Fruit fly (Drosophila melanogaster) whole organism, embryonic: ENCODE measurements around the gene Prosbeta6.

ENCODE experiments used
- Awh ChIP-seq: fragments of 200-800 bp; sonication (Bioruptor generic); IDR thresholded peaks from 2 replicates; pipeline ENCODE4, ENCODE4 v1.3.6; 2022; ENCODE audit warnings: missing biosample characterization, missing genetic modification characterization
- BEAF-32 ChIP-seq: fragments of 200-800 bp; sonication (Bioruptor generic); optimal IDR thresholded peaks from 3 replicates; lab custom pipeline; 2017; ENCODE audit warnings: missing biosample characterization, missing genetic modification characterization, mild to moderate bottlenecking, moderate library complexity, missing genetic modification reagents
- C15 ChIP-seq: fragments of 200-800 bp; sonication (Bioruptor generic); IDR thresholded peaks from 3 replicates; pipeline ENCODE4 v1.3.6; 2022; ENCODE audit warnings: missing biosample characterization, missing genetic modification characterization
- CG10366 ChIP-seq: fragments of 200-800 bp; sonication (Bioruptor generic); IDR thresholded peaks from 2 replicates; pipeline ENCODE4 v1.3.6; 2022; ENCODE audit warnings: missing biosample characterization, missing genetic modification characterization
- CG11723 ChIP-seq: fragments of 200-800 bp; sonication (Bioruptor generic); optimal IDR thresholded peaks from 2 replicates; lab custom pipeline; 2017; ENCODE audit warnings: missing biosample characterization, mild to moderate bottlenecking, missing genetic modification characterization
- CG13123 ChIP-seq: fragments of 200-800 bp; sonication (Bioruptor generic); optimal IDR thresholded peaks from 2 replicates; lab custom pipeline; 2016; ENCODE audit warnings: missing biosample characterization, missing genetic modification characterization
- CG13775 ChIP-seq: fragments of 200-800 bp; sonication (Bioruptor generic); optimal IDR thresholded peaks from 3 replicates; lab custom pipeline; 2017; ENCODE audit warnings: missing biosample characterization, mild to moderate bottlenecking, missing genetic modification characterization
- CG1602 ChIP-seq: fragments of 200-800 bp; sonication (Bioruptor generic); optimal IDR thresholded peaks from 3 replicates; lab custom pipeline; 2016; ENCODE audit warnings: missing biosample characterization, missing genetic modification characterization
- CG16863 ChIP-seq: fragments of 200-800 bp; sonication (Bioruptor generic); optimal IDR thresholded peaks from 3 replicates; lab custom pipeline; 2016; ENCODE audit warnings: missing biosample characterization, missing genetic modification characterization
- CG17912 ChIP-seq: fragments of 200-800 bp; sonication (Bioruptor generic); optimal IDR thresholded peaks from 2 replicates; lab custom pipeline; 2018; ENCODE audit warnings: missing biosample characterization, mild to moderate bottlenecking, missing genetic modification characterization
- CG1792 ChIP-seq: fragments of 200-800 bp; sonication (Bioruptor generic); optimal IDR thresholded peaks from 2 replicates; lab custom pipeline; 2016; ENCODE audit warnings: missing biosample characterization, missing genetic modification characterization
- CG3281 ChIP-seq: fragments of 200-800 bp; sonication (Bioruptor generic); optimal IDR thresholded peaks from 3 replicates; lab custom pipeline; 2017; ENCODE audit warnings: missing biosample characterization, mild to moderate bottlenecking, missing genetic modification characterization
- CG3995 ChIP-seq: fragments of 200-800 bp; sonication (Bioruptor generic); optimal IDR thresholded peaks from 3 replicates; lab custom pipeline; 2016; ENCODE audit warnings: missing biosample characterization, missing genetic modification characterization
- CG4730 ChIP-seq: fragments of 200-800 bp; sonication (Bioruptor generic); IDR thresholded peaks from 2 replicates; pipeline ENCODE4 v1.3.6; 2022; ENCODE audit warnings: missing biosample characterization, missing genetic modification characterization
- CG8089 ChIP-seq: fragments of 200-800 bp; sonication (Bioruptor generic); optimal IDR thresholded peaks from 3 replicates; lab custom pipeline; 2016; ENCODE audit warnings: missing biosample characterization, missing genetic modification characterization
- CG8359 ChIP-seq: fragments of 200-800 bp; sonication (Bioruptor generic); optimal IDR thresholded peaks from 2 replicates; lab custom pipeline; 2017; ENCODE audit warnings: missing biosample characterization, mild to moderate bottlenecking, missing genetic modification characterization, borderline replicate concordance
- CHES-1-like ChIP-seq: fragments of 200-800 bp; sonication (Bioruptor generic); optimal IDR thresholded peaks from 2 replicates; lab custom pipeline; 2016; ENCODE audit warnings: missing biosample characterization, missing genetic modification characterization
- Dp ChIP-seq: fragments of 200-800 bp; sonication (Bioruptor generic); optimal IDR thresholded peaks from 2 replicates; lab custom pipeline; 2018; ENCODE audit warnings: missing biosample characterization, mild to moderate bottlenecking, missing genetic modification characterization, moderate library complexity
- Drgx ChIP-seq: fragments of 200-800 bp; sonication (Bioruptor generic); IDR thresholded peaks from 2 replicates; pipeline ENCODE4 v1.3.6; 2022; ENCODE audit warnings: missing biosample characterization, missing genetic modification characterization
- H15 ChIP-seq: fragments of 200-800 bp; sonication (Bioruptor generic); IDR thresholded peaks from 3 replicates; pipeline ENCODE4 v1.3.6; 2022; ENCODE audit warnings: missing biosample characterization, missing genetic modification characterization
- Hey ChIP-seq: fragments of 200-800 bp; sonication (Bioruptor generic); optimal IDR thresholded peaks from 3 replicates; lab custom pipeline; 2018; ENCODE audit warnings: missing biosample characterization, mild to moderate bottlenecking, missing genetic modification characterization
- Myb ChIP-seq: fragments of 200-800 bp; sonication (Bioruptor generic); optimal IDR thresholded peaks from 2 replicates; lab custom pipeline; 2016; ENCODE audit warnings: missing biosample characterization, missing genetic modification characterization
- NK7.1 ChIP-seq: fragments of 200-800 bp; sonication (Bioruptor generic); optimal IDR thresholded peaks from 3 replicates; lab custom pipeline; 2016; ENCODE audit warnings: missing biosample characterization, missing genetic modification characterization
- Ravus ChIP-seq: fragments of 200-800 bp; sonication (Bioruptor generic); IDR thresholded peaks from 2 replicates; pipeline ENCODE4 v1.3.6; 2022; ENCODE audit warnings: missing biosample characterization, missing genetic modification characterization
- Stat92E ChIP-seq, 3 experiments: fragments of >200 bp in 2 of 3; fragments of 200-800 bp in 1 of 3; sonication (Bioruptor generic) in 1 of 3; optimal IDR thresholded peaks; 2 replicates each; lab custom pipeline; 2017 to 2019; ENCODE audit warnings: missing biosample characterization in 3 of 3, missing genetic modification characterization in 3 of 3, mild to moderate bottlenecking in 1 of 3, moderate library complexity in 1 of 3
- ac ChIP-seq: fragments of 200-800 bp; sonication (Bioruptor generic); optimal IDR thresholded peaks from 3 replicates; lab custom pipeline; 2017; ENCODE audit warnings: missing biosample characterization, mild to moderate bottlenecking, missing genetic modification characterization
- ato ChIP-seq: fragments of 200-800 bp; sonication (Bioruptor generic); IDR thresholded peaks from 2 replicates; pipeline ENCODE4 v1.3.6; 2022; ENCODE audit warnings: missing biosample characterization, missing genetic modification characterization; ENCODE audit not compliant: partially characterized antibody
- bcd ChIP-seq: fragments of 200-800 bp; sonication (Bioruptor generic); optimal IDR thresholded peaks from 2 replicates; lab custom pipeline; 2017; ENCODE audit warnings: missing biosample characterization, mild to moderate bottlenecking, missing genetic modification characterization
- cato ChIP-seq: fragments of 200-800 bp; sonication (Bioruptor generic); optimal IDR thresholded peaks from 2 replicates; lab custom pipeline; 2016; ENCODE audit warnings: missing biosample characterization, missing genetic modification characterization, borderline replicate concordance
- chif ChIP-seq, 2 experiments: fragments of 200-800 bp; sonication (Bioruptor generic); optimal IDR thresholded peaks; 3 replicates each; lab custom pipeline; 2016; ENCODE audit warnings: missing biosample characterization in 2 of 2, missing genetic modification characterization in 2 of 2
- chinmo ChIP-seq: fragments of 200-800 bp; sonication (Bioruptor generic); IDR thresholded peaks from 4 replicates; pipeline ENCODE4 v1.3.6; 2022; ENCODE audit warnings: missing biosample characterization, missing genetic modification characterization; ENCODE audit not compliant: partially characterized antibody
- ci ChIP-seq: fragments of 200-800 bp; sonication (Bioruptor generic); IDR thresholded peaks from 3 replicates; pipeline ENCODE4 v1.3.6; 2022; ENCODE audit warnings: missing biosample characterization, missing genetic modification characterization
- crc ChIP-seq: fragments of 200-800 bp; sonication (Bioruptor generic); optimal IDR thresholded peaks from 2 replicates; lab custom pipeline; 2016; ENCODE audit warnings: missing biosample characterization, missing genetic modification characterization
- cwo ChIP-seq: fragments of 200-800 bp; sonication (Bioruptor generic); optimal IDR thresholded peaks from 3 replicates; lab custom pipeline; 2017; ENCODE audit warnings: missing biosample characterization, missing genetic modification characterization, mild to moderate bottlenecking, moderate library complexity, missing genetic modification reagents
- en ChIP-seq: fragments of 200-800 bp; sonication (Bioruptor generic); optimal IDR thresholded peaks from 2 replicates; lab custom pipeline; 2016; ENCODE audit warnings: missing biosample characterization, missing genetic modification characterization
- fd3F ChIP-seq: fragments of 200-800 bp; sonication (Bioruptor generic); optimal IDR thresholded peaks from 2 replicates; lab custom pipeline; 2018; ENCODE audit warnings: missing biosample characterization, mild to moderate bottlenecking, missing genetic modification characterization, moderate library complexity
- fd96Cb ChIP-seq: fragments of 200-800 bp; sonication (Bioruptor generic); optimal IDR thresholded peaks from 2 replicates; lab custom pipeline; 2018; ENCODE audit warnings: missing biosample characterization, mild to moderate bottlenecking, missing genetic modification characterization, moderate library complexity
- gcm ChIP-seq: fragments of 200-800 bp; sonication (Bioruptor generic); optimal IDR thresholded peaks from 2 replicates; lab custom pipeline; 2019; ENCODE audit warnings: missing biosample characterization, mild to moderate bottlenecking, missing genetic modification characterization, moderate library complexity
- jing ChIP-seq: fragments of 200-800 bp; sonication (Bioruptor generic); optimal IDR thresholded peaks from 2 replicates; lab custom pipeline; 2018; ENCODE audit warnings: missing biosample characterization, mild to moderate bottlenecking, missing genetic modification characterization
- ken ChIP-seq: fragments of 200-800 bp; sonication (Bioruptor generic); IDR thresholded peaks from 3 replicates; pipeline ENCODE4 v1.3.6; 2022; ENCODE audit warnings: missing biosample characterization, missing genetic modification characterization
- lab ChIP-seq: fragments of 200-800 bp; sonication (Bioruptor generic); optimal IDR thresholded peaks from 3 replicates; lab custom pipeline; 2017; ENCODE audit warnings: missing biosample characterization, missing genetic modification characterization, mild to moderate bottlenecking, moderate library complexity, missing genetic modification reagents
- maf-S ChIP-seq: fragments of 200-800 bp; sonication (Bioruptor generic); optimal IDR thresholded peaks from 2 replicates; lab custom pipeline; 2016; ENCODE audit warnings: missing biosample characterization, missing genetic modification characterization
- sens-2 ChIP-seq: fragments of 200-800 bp; sonication (Bioruptor generic); IDR thresholded peaks from 2 replicates; pipeline ENCODE4 v1.3.6; 2022; ENCODE audit warnings: missing biosample characterization, missing genetic modification characterization
- shn ChIP-seq: fragments of 200-800 bp; sonication (Bioruptor generic); optimal IDR thresholded peaks from 3 replicates; lab custom pipeline; 2016; ENCODE audit warnings: missing biosample characterization, missing genetic modification characterization
- sima ChIP-seq: fragments of 200-800 bp; sonication (Bioruptor generic); optimal IDR thresholded peaks from 2 replicates; lab custom pipeline; 2016; ENCODE audit warnings: missing biosample characterization, missing genetic modification characterization
- sisA ChIP-seq: fragments of 200-800 bp; sonication (Bioruptor generic); IDR thresholded peaks from 2 replicates; pipeline ENCODE4 v1.3.6; 2022; ENCODE audit warnings: missing biosample characterization, missing genetic modification characterization
- slou ChIP-seq: fragments of 200-800 bp; sonication (Bioruptor generic); optimal IDR thresholded peaks from 3 replicates; lab custom pipeline; 2016; ENCODE audit warnings: missing biosample characterization, missing genetic modification characterization
- sug ChIP-seq: fragments of 200-800 bp; optimal IDR thresholded peaks from 2 replicates; lab custom pipeline; 2019; ENCODE audit warnings: missing biosample characterization, mild to moderate bottlenecking, missing genetic modification characterization, moderate library complexity
- ttk ChIP-seq: fragments of 200-800 bp; sonication (Bioruptor generic); IDR thresholded peaks from 2 replicates; pipeline ENCODE4 v2.1.2; 2022; ENCODE audit warnings: missing biosample characterization, missing genetic modification characterization
- zf30C ChIP-seq: fragments of 200-800 bp; sonication (Bioruptor generic); optimal IDR thresholded peaks from 3 replicates; lab custom pipeline; 2018; ENCODE audit warnings: missing biosample characterization, mild to moderate bottlenecking, missing genetic modification characterization

Gene Prosbeta6

dm6 chr3L:16612152-16612551 lies 1.9 kb upstream of the Prosbeta6 start, which contains the start of gene CG4101 (continued):
- TF ChIP-seq CG13123 (GFP tag; lab: Kevin White, UChicago) (peak; percentile 25), fd3F (peak; percentile 78), CG8359 (no peak), CG17912 (GFP tag; lab: Kevin White, UChicago) (peak; percentile 63), Drgx (GFP tag; lab: Robert Waterston, UW) (peak; percentile 51; the same call in 1 of the 2 replicates), CG16863 (peak; percentile 64), ato (GFP tag; lab: Robert Waterston, UW) (no peak), Dp (GFP tag; lab: Kevin White, UChicago) (peak; percentile 39), CG3995 (GFP tag; lab: Kevin White, UChicago) (peak; percentile 53), CG8089 (GFP tag; lab: Kevin White, UChicago) (peak; percentile 22), Myb (GFP tag; lab: Kevin White, UChicago) (peak; percentile 62), ken (GFP tag; lab: Robert Waterston, UW) (peak; percentile 82), ttk (GFP tag; lab: Robert Waterston, UW) (peak; percentile 68), sima (GFP tag; lab: Kevin White, UChicago) (no peak), sens-2 (GFP tag; lab: Robert Waterston, UW) (peak; percentile 60; the same call in 1 of the 2 replicates), bcd (peak; percentile 74), slou (GFP tag; lab: Kevin White, UChicago) (peak; percentile 77), chinmo (GFP tag; lab: Robert Waterston, UW) (no peak), chif (GFP tag; optimal IDR thresholded peaks at IDR 0.05; lab: Kevin White, UChicago) (peak; percentile 54 to 79), zf30C (no peak), ci (peak; percentile 82; the same call in 2 of the 3 replicates), CG1602 (GFP tag; lab: Kevin White, UChicago) (peak; percentile 80), shn (GFP tag; lab: Kevin White, UChicago) (peak; percentile 76), jing (peak; percentile 52), fd96Cb (tag; lab: Kevin White, UChicago) (peak; percentile 59), CG3281 (GFP tag; lab: Kevin White, UChicago) (peak; percentile 90), BEAF-32 (GFP tag; lab: Kevin White, UChicago) (peak; percentile 90), sug (tag; lab: Kevin White, UChicago) (peak; percentile 88), sisA (GFP tag; lab: Robert Waterston, UW) (peak; percentile 72), NK7.1 (GFP tag; lab: Kevin White, UChicago) (peak; percentile 11), C15 (GFP tag; lab: Robert Waterston, UW) (0 out of 3 replicates have a peak, but pooled peaks have one; percentile 41), gcm (peak; percentile 73), H15 (peak; percentile 58; the same call in 1 of the 3 replicates), cato (GFP tag; lab: Kevin White, UChicago) (peak; percentile 35), Ravus (peak; percentile 28; the same call in 1 of the 2 replicates), cwo (GFP tag; lab: Kevin White, UChicago) (peak; percentile 50), CHES-1-like (GFP tag; lab: Kevin White, UChicago) (peak; percentile 83), CG13775 (GFP tag; lab: Kevin White, UChicago) (peak; percentile 77), maf-S (GFP tag; lab: Kevin White, UChicago) (peak; percentile 74), CG11723 (GFP tag; lab: Kevin White, UChicago) (peak; percentile 52), crc (GFP tag; lab: Kevin White, UChicago) (peak; percentile 49), en (GFP tag; lab: Kevin White, UChicago) (peak; percentile 47), ac (GFP tag; lab: Kevin White, UChicago) (no peak), Hey (tag; lab: Kevin White, UChicago) (peak; percentile 35), Stat92E (GFP tag; optimal IDR thresholded peaks at IDR 0.05; lab: Kevin White, UChicago) (no peak), CG4730 (GFP tag; lab: Robert Waterston, UW) (peak; percentile 62), CG10366 (GFP tag; lab: Robert Waterston, UW) (peak; percentile 80), lab (GFP tag; lab: Kevin White, UChicago) (peak; percentile 79), CG1792 (GFP tag; lab: Kevin White, UChicago) (peak; percentile 33), Awh (GFP tag; lab: Robert Waterston, UW) (no peak)
